In the genomic region with DNA sequence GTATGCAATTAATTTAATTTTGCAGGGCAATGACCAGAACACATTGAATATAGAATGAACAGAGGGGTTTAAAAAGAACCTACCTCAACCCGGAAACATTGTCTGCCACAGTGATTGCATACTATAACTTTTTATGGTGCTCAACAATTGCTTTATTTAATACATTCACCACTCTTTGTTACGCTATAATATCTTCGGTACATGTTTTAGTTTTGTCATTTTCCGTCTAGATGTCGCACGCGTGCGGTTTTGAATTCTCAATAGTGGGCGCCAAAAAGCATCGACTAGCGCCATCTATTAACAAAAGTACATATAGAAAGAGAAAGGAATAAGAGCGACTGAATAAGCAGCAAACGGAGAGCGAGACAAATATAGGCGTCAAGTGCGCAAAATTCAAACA, we compare ENCODE assay signal across 1 fruit fly cellular context.
A peak's percentile ranks its signal among the peaks of the same experiment; 100 is the strongest.
TF ChIP-seq lines count a peak whose summit lies in the region.

No protein-coding gene starts in this region.

TF ChIP-seq in whole organism, embryonic, 481 proteins besides CTCF, POLR2A, EP300 and RAD21 (continued from another document and continues in another):
- TF ChIP-seq dmrt11E (tag; optimal IDR thresholded peaks at IDR 0.05; lab: Kevin White, UChicago), result peak; percentile 79
- TF ChIP-seq CG5953 (GFP tag; IDR thresholded peaks at IDR 0.05; lab: Robert Waterston, UW), result peak; percentile 72
- 0 out of 2 replicates have a peak, but pooled peaks have one; percentile 24 for TF ChIP-seq wor (GFP tag; IDR thresholded peaks at IDR 0.05; lab: Robert Waterston, UW)
- TF ChIP-seq zfh1 (GFP tag; IDR thresholded peaks at IDR 0.05; lab: Robert Waterston, UW), result peak; percentile 92
- TF ChIP-seq hkb (optimal IDR thresholded peaks at IDR 0.05; lab: Kevin White, UChicago), result no peak
- peak; percentile 79 for TF ChIP-seq hkb (GFP tag; IDR thresholded peaks at IDR 0.05; lab: Robert Waterston, UW)
- no peak; the same call in 1 of the 2 replicates for TF ChIP-seq cas (GFP tag; IDR thresholded peaks at IDR 0.05; lab: Robert Waterston, UW)
- TF ChIP-seq CG18011 (GFP tag; optimal IDR thresholded peaks at IDR 0.05; lab: Kevin White, UChicago), result peak; percentile 21
- TF ChIP-seq CG1647 (GFP tag; optimal IDR thresholded peaks at IDR 0.05; lab: Kevin White, UChicago), result peak; percentile 77
- peak in 1 of 2 experiments; percentile 41 for TF ChIP-seq eve (GFP tag; optimal IDR thresholded peaks at IDR 0.05; lab: Kevin White, UChicago)
- TF ChIP-seq Awh (GFP tag; IDR thresholded peaks at IDR 0.05; lab: Robert Waterston, UW), result peak; percentile 81
- TF ChIP-seq pfk (GFP tag; optimal IDR thresholded peaks at IDR 0.05; lab: Kevin White, UChicago), result peak; percentile 56
- peak; percentile 67 for TF ChIP-seq CG17385 (GFP tag; optimal IDR thresholded peaks at IDR 0.05; lab: Kevin White, UChicago)
- peak; percentile 84 for TF ChIP-seq CG1233 (GFP tag; optimal IDR thresholded peaks at IDR 0.05; lab: Kevin White, UChicago)
- peak; percentile 49 for TF ChIP-seq CG3281 (GFP tag; optimal IDR thresholded peaks at IDR 0.05; lab: Kevin White, UChicago)
- peak; percentile 33; the same call in 1 of the 2 replicates for TF ChIP-seq klu (GFP tag; IDR thresholded peaks at IDR 0.05; lab: Robert Waterston, UW)
- peak; percentile 70 for TF ChIP-seq pho (GFP tag; optimal IDR thresholded peaks at IDR 0.05; lab: Kevin White, UChicago)
- TF ChIP-seq CG18599 (GFP tag; optimal IDR thresholded peaks at IDR 0.05; lab: Kevin White, UChicago), result peak; percentile 47
- TF ChIP-seq CG9215 (GFP tag; IDR thresholded peaks at IDR 0.05; lab: Robert Waterston, UW), result peak; percentile 55; the same call in 1 of the 2 replicates
- TF ChIP-seq amos (GFP tag; IDR thresholded peaks at IDR 0.05; lab: Robert Waterston, UW; ENCODE audit: partially characterized antibody), result no peak; the same call in 1 of the 2 replicates
- TF ChIP-seq Mad (GFP tag; optimal IDR thresholded peaks at IDR 0.05; lab: Kevin White, UChicago), result peak; percentile 86
- TF ChIP-seq ham (GFP tag; IDR thresholded peaks at IDR 0.05; lab: Robert Waterston, UW), result no peak
- TF ChIP-seq twi (tag; optimal IDR thresholded peaks at IDR 0.05; lab: Kevin White, UChicago), result no peak
- TF ChIP-seq disco-r (GFP tag; optimal IDR thresholded peaks at IDR 0.05; lab: Kevin White, UChicago), result peak; percentile 69
- peak; percentile 80; the same call in 2 of the 3 replicates for TF ChIP-seq CG2199 (GFP tag; IDR thresholded peaks at IDR 0.05; lab: Robert Waterston, UW)
- peak; percentile 67 for TF ChIP-seq cato (GFP tag; optimal IDR thresholded peaks at IDR 0.05; lab: Kevin White, UChicago; ENCODE audit: borderline replicate concordance)
- peak; percentile 75 for TF ChIP-seq CG10267 (tag; optimal IDR thresholded peaks at IDR 0.05; lab: Kevin White, UChicago)
- no peak for TF ChIP-seq pan (optimal IDR thresholded peaks at IDR 0.05; lab: Kevin White, UChicago)
- TF ChIP-seq pan (GFP tag; optimal IDR thresholded peaks at IDR 0.05 in 1 of 2, IDR thresholded peaks at IDR 0.05 in 1 of 2), result peak in 1 of 2 experiments; percentile 88
- TF ChIP-seq Blimp-1 (GFP tag; optimal IDR thresholded peaks at IDR 0.05; lab: Kevin White, UChicago), result peak; percentile 89
- no peak for TF ChIP-seq Kr (GFP tag; optimal IDR thresholded peaks at IDR 0.05; lab: Kevin White, UChicago)
- TF ChIP-seq CG6272 (GFP tag; IDR thresholded peaks at IDR 0.05; lab: Robert Waterston, UW), result peak; percentile 63
- peak; percentile 35 for TF ChIP-seq CG6765 (GFP tag; optimal IDR thresholded peaks at IDR 0.05; lab: Kevin White, UChicago)
- no peak for TF ChIP-seq CG32767 (GFP tag; IDR thresholded peaks at IDR 0.05; lab: Robert Waterston, UW)
- peak; percentile 78 for TF ChIP-seq CG12071 (GFP tag; optimal IDR thresholded peaks at IDR 0.05; lab: Kevin White, UChicago)
- peak; percentile 57 for TF ChIP-seq Drgx (GFP tag; IDR thresholded peaks at IDR 0.05; lab: Robert Waterston, UW)
- TF ChIP-seq knrl (GFP tag; IDR thresholded peaks at IDR 0.05; lab: Robert Waterston, UW; ENCODE audit: partially characterized antibody), result peak; percentile 46; the same call in 1 of the 3 replicates
- TF ChIP-seq CG14441 (GFP tag; IDR thresholded peaks at IDR 0.05; lab: Robert Waterston, UW), result peak; percentile 82
- no peak for TF ChIP-seq lola (GFP tag; optimal IDR thresholded peaks at IDR 0.05; lab: Kevin White, UChicago)
- TF ChIP-seq dysf (GFP tag; IDR thresholded peaks at IDR 0.05; lab: Robert Waterston, UW), result peak; percentile 88
- peak; percentile 37; the same call in 1 of the 2 replicates for TF ChIP-seq al (GFP tag; IDR thresholded peaks at IDR 0.05; lab: Robert Waterston, UW)
- no peak for TF ChIP-seq Doc3 (GFP tag; IDR thresholded peaks at IDR 0.05; lab: Robert Waterston, UW; ENCODE audit: partially characterized antibody)
- peak; percentile 38 for TF ChIP-seq CG34376 (GFP tag; optimal IDR thresholded peaks at IDR 0.05; lab: Kevin White, UChicago)
- peak; percentile 95 for TF ChIP-seq CG5245 (GFP tag; optimal IDR thresholded peaks at IDR 0.05; lab: Kevin White, UChicago)
- TF ChIP-seq CG6791 (GFP tag; IDR thresholded peaks at IDR 0.05; lab: Robert Waterston, UW; ENCODE audit: partially characterized antibody), result no peak; the same call in 2 of the 3 replicates
- TF ChIP-seq lmd (GFP tag; IDR thresholded peaks at IDR 0.05; lab: Robert Waterston, UW), result peak; percentile 80
- no peak for TF ChIP-seq Dfd (GFP tag; optimal IDR thresholded peaks at IDR 0.05; lab: Kevin White, UChicago)
- TF ChIP-seq caup (GFP tag; optimal IDR thresholded peaks at IDR 0.05; lab: Kevin White, UChicago; ENCODE audit: severe bottlenecking), result peak; percentile 87
- peak; percentile 43 for TF ChIP-seq esg (GFP tag; conservative IDR thresholded peaks at IDR 0.05; lab: Robert Waterston, UW)
- peak; percentile 99 for TF ChIP-seq Med (GFP tag; lab: Kevin White, UChicago)
- TF ChIP-seq nerfin-1 (tag; optimal IDR thresholded peaks at IDR 0.05; lab: Kevin White, UChicago), result peak; percentile 59
- TF ChIP-seq cad (GFP tag; optimal IDR thresholded peaks at IDR 0.05; lab: Kevin White, UChicago), result no peak
- peak; percentile 84 for TF ChIP-seq unpg (GFP tag; optimal IDR thresholded peaks at IDR 0.05; lab: Kevin White, UChicago)
- TF ChIP-seq CG1792 (GFP tag; optimal IDR thresholded peaks at IDR 0.05; lab: Kevin White, UChicago), result peak; percentile 47
- peak; percentile 83 for TF ChIP-seq Camta (GFP tag; optimal IDR thresholded peaks at IDR 0.05; lab: Kevin White, UChicago)
- TF ChIP-seq aop (GFP tag; IDR thresholded peaks at IDR 0.05; lab: Robert Waterston, UW), result peak; percentile 79
- TF ChIP-seq Hmr (GFP tag; optimal IDR thresholded peaks at IDR 0.05; lab: Kevin White, UChicago), result peak; percentile 84
- TF ChIP-seq Eip74EF (GFP tag; optimal IDR thresholded peaks at IDR 0.05; lab: Kevin White, UChicago), result peak in 1 of 2 experiments; percentile 87
- peak; percentile 81 for TF ChIP-seq grau (tag; optimal IDR thresholded peaks at IDR 0.05; lab: Kevin White, UChicago)
- no peak for TF ChIP-seq Hmx (GFP tag; optimal IDR thresholded peaks at IDR 0.05; lab: Kevin White, UChicago)
- TF ChIP-seq Jarid2 (GFP tag; optimal IDR thresholded peaks at IDR 0.05; lab: Kevin White, UChicago), result peak; percentile 56
- TF ChIP-seq zen (tag; optimal IDR thresholded peaks at IDR 0.05; lab: Kevin White, UChicago), result peak; percentile 82
- TF ChIP-seq CG10274 (GFP tag; optimal IDR thresholded peaks at IDR 0.05; lab: Kevin White, UChicago), result peak; percentile 55
- peak; percentile 81 for TF ChIP-seq Rx (GFP tag; IDR thresholded peaks at IDR 0.05; lab: Robert Waterston, UW)
- TF ChIP-seq CG10321 (GFP tag; IDR thresholded peaks at IDR 0.05; lab: Robert Waterston, UW), result peak; percentile 98
- peak; percentile 91 for TF ChIP-seq CG9876 (GFP tag; optimal IDR thresholded peaks at IDR 0.05; lab: Kevin White, UChicago)
- TF ChIP-seq CG10147 (GFP tag; optimal IDR thresholded peaks at IDR 0.05; lab: Kevin White, UChicago), result no peak
- TF ChIP-seq sqz (GFP tag; optimal IDR thresholded peaks at IDR 0.05; lab: Kevin White, UChicago), result peak; percentile 31
- peak; percentile 30 for TF ChIP-seq CG6854 (GFP tag; optimal IDR thresholded peaks at IDR 0.05; lab: Kevin White, UChicago)
- TF ChIP-seq Hr51 (GFP tag; optimal IDR thresholded peaks at IDR 0.05; lab: Kevin White, UChicago), result peak; percentile 70 to 78
- TF ChIP-seq crc (GFP tag; optimal IDR thresholded peaks at IDR 0.05; lab: Kevin White, UChicago), result peak; percentile 18
- peak; percentile 83 for TF ChIP-seq stwl (tag; optimal IDR thresholded peaks at IDR 0.05; lab: Kevin White, UChicago)
- peak; percentile 33 for TF ChIP-seq CG7928 (GFP tag; optimal IDR thresholded peaks at IDR 0.05; lab: Kevin White, UChicago)
- peak; percentile 83; the same call in 2 of the 3 replicates for TF ChIP-seq CG3726 (GFP tag; IDR thresholded peaks at IDR 0.05; lab: Robert Waterston, UW)
- peak; percentile 94 for TF ChIP-seq slbo (GFP tag; IDR thresholded peaks at IDR 0.05; lab: Robert Waterston, UW)
- peak; percentile 86 for TF ChIP-seq mirr (GFP tag; optimal IDR thresholded peaks at IDR 0.05; lab: Kevin White, UChicago)
- no peak for TF ChIP-seq CG4854 (GFP tag; optimal IDR thresholded peaks at IDR 0.05; lab: Kevin White, UChicago)
- TF ChIP-seq CG32532 (GFP tag; IDR thresholded peaks at IDR 0.05; lab: Robert Waterston, UW), result peak; percentile 95
- TF ChIP-seq CG10565 (GFP tag; optimal IDR thresholded peaks at IDR 0.05; lab: Kevin White, UChicago), result peak; percentile 12
- TF ChIP-seq CG6689 (GFP tag; IDR thresholded peaks at IDR 0.05; lab: Robert Waterston, UW), result peak; percentile 72
- peak; percentile 90 for TF ChIP-seq sob (GFP tag; IDR thresholded peaks at IDR 0.05; lab: Robert Waterston, UW)
- TF ChIP-seq corto (GFP tag; optimal IDR thresholded peaks at IDR 0.05; lab: Kevin White, UChicago), result no peak
- peak; percentile 67 for TF ChIP-seq pita (GFP tag; optimal IDR thresholded peaks at IDR 0.05; lab: Kevin White, UChicago)
- TF ChIP-seq PHDP (tag; optimal IDR thresholded peaks at IDR 0.05; lab: Kevin White, UChicago), result no peak
- peak; percentile 90 for TF ChIP-seq onecut (GFP tag; IDR thresholded peaks at IDR 0.05; lab: Robert Waterston, UW)
- TF ChIP-seq CG12104 (GFP tag; optimal IDR thresholded peaks at IDR 0.05; lab: Kevin White, UChicago), result peak; percentile 66
- 0 out of 2 replicates have a peak, but pooled peaks have one; percentile 24 for TF ChIP-seq Atf6 (GFP tag; IDR thresholded peaks at IDR 0.05; lab: Robert Waterston, UW)
- peak; percentile 84 for TF ChIP-seq sd (tag; optimal IDR thresholded peaks at IDR 0.05; lab: Kevin White, UChicago)
- TF ChIP-seq HLH3B (GFP tag; IDR thresholded peaks at IDR 0.05; lab: Robert Waterston, UW), result peak; percentile 84
- peak; percentile 78 for TF ChIP-seq fd102C (GFP tag; optimal IDR thresholded peaks at IDR 0.05; lab: Kevin White, UChicago)
- TF ChIP-seq fd3F (GFP tag; optimal IDR thresholded peaks at IDR 0.05; lab: Kevin White, UChicago), result peak; percentile 68
- TF ChIP-seq HLH54F (GFP tag; optimal IDR thresholded peaks at IDR 0.05; lab: Kevin White, UChicago), result peak; percentile 73
- peak; percentile 87 for TF ChIP-seq Fer3 (tag; optimal IDR thresholded peaks at IDR 0.05; lab: Kevin White, UChicago)
- TF ChIP-seq CG14710 (tag; optimal IDR thresholded peaks at IDR 0.05; lab: Kevin White, UChicago), result no peak
- peak; percentile 89 for TF ChIP-seq lilli (GFP tag; optimal IDR thresholded peaks at IDR 0.05; lab: Kevin White, UChicago)
- TF ChIP-seq CG2889 (GFP tag; IDR thresholded peaks at IDR 0.05; lab: Robert Waterston, UW), result peak; percentile 43; the same call in 1 of the 3 replicates
- TF ChIP-seq Antp (GFP tag; optimal IDR thresholded peaks at IDR 0.05; lab: Kevin White, UChicago), result peak; percentile 93
- peak; percentile 83 for TF ChIP-seq en (GFP tag; optimal IDR thresholded peaks at IDR 0.05; lab: Kevin White, UChicago)
- peak; percentile 65 for TF ChIP-seq CG31441 (GFP tag; IDR thresholded peaks at IDR 0.05; lab: Robert Waterston, UW)
- TF ChIP-seq lov (optimal IDR thresholded peaks at IDR 0.05; lab: Kevin White, UChicago), result no peak
- TF ChIP-seq lov (GFP tag; IDR thresholded peaks at IDR 0.05; lab: Robert Waterston, UW), result peak; percentile 88
- peak; percentile 91 for TF ChIP-seq Ptx1 (GFP tag; IDR thresholded peaks at IDR 0.05; lab: Robert Waterston, UW)
- TF ChIP-seq dpn (GFP tag; optimal IDR thresholded peaks at IDR 0.05; lab: Kevin White, UChicago), result peak; percentile 89 to 91
- peak; percentile 94 for TF ChIP-seq CG7987 (GFP tag; optimal IDR thresholded peaks at IDR 0.05; lab: Kevin White, UChicago)
- peak; percentile 69 for TF ChIP-seq ems (GFP tag; optimal IDR thresholded peaks at IDR 0.05; lab: Kevin White, UChicago)
- TF ChIP-seq Rfx (GFP tag; IDR thresholded peaks at IDR 0.05; lab: Robert Waterston, UW), result peak; percentile 95
- peak; percentile 89 for TF ChIP-seq pum (GFP tag; optimal IDR thresholded peaks at IDR 0.05; lab: Kevin White, UChicago)
- TF ChIP-seq Elba2 (GFP tag; optimal IDR thresholded peaks at IDR 0.05; lab: Kevin White, UChicago), result peak; percentile 61
- TF ChIP-seq CG10543 (GFP tag; optimal IDR thresholded peaks at IDR 0.05; lab: Kevin White, UChicago), result peak; percentile 37
- peak; percentile 76 for TF ChIP-seq trem (tag; optimal IDR thresholded peaks at IDR 0.05; lab: Kevin White, UChicago)
- no peak for TF ChIP-seq ftz-f1 (GFP tag; optimal IDR thresholded peaks at IDR 0.05; lab: Kevin White, UChicago)
- TF ChIP-seq Sry-β (GFP tag; optimal IDR thresholded peaks at IDR 0.05; lab: Kevin White, UChicago), result peak; percentile 49
- peak; percentile 76; the same call in 1 of the 2 replicates for TF ChIP-seq CG14014 (GFP tag; IDR thresholded peaks at IDR 0.05; lab: Robert Waterston, UW)
- TF ChIP-seq CG3065 (GFP tag; optimal IDR thresholded peaks at IDR 0.05; lab: Kevin White, UChicago), result peak; percentile 68
- TF ChIP-seq MBD-R2 (GFP tag; IDR thresholded peaks at IDR 0.05; lab: Robert Waterston, UW), result peak; percentile 34; the same call in 1 of the 2 replicates
- TF ChIP-seq CG1832 (GFP tag; optimal IDR thresholded peaks at IDR 0.05; lab: Kevin White, UChicago), result peak; percentile 89
- TF ChIP-seq Oaz (GFP tag; IDR thresholded peaks at IDR 0.05; lab: Robert Waterston, UW), result peak; percentile 65
- TF ChIP-seq da (GFP tag; optimal IDR thresholded peaks at IDR 0.05; lab: Kevin White, UChicago), result peak; percentile 80
- TF ChIP-seq tgo (GFP tag; IDR thresholded peaks at IDR 0.05; lab: Robert Waterston, UW), result peak; percentile 83
- no peak for TF ChIP-seq MESR4 (GFP tag; optimal IDR thresholded peaks at IDR 0.05; lab: Kevin White, UChicago)
- TF ChIP-seq sug (tag; optimal IDR thresholded peaks at IDR 0.05; lab: Kevin White, UChicago), result peak; percentile 79
- TF ChIP-seq CG15011 (GFP tag; optimal IDR thresholded peaks at IDR 0.05; lab: Kevin White, UChicago), result peak; percentile 20
- TF ChIP-seq usp (GFP tag; optimal IDR thresholded peaks at IDR 0.05; lab: Kevin White, UChicago), result no peak
- peak; percentile 51 for TF ChIP-seq CG13775 (GFP tag; optimal IDR thresholded peaks at IDR 0.05; lab: Kevin White, UChicago)
